Worm (Caenorhabditis elegans): ENCODE data around the gene C05C8.8.

The C05C8.8 gene

DNA sequence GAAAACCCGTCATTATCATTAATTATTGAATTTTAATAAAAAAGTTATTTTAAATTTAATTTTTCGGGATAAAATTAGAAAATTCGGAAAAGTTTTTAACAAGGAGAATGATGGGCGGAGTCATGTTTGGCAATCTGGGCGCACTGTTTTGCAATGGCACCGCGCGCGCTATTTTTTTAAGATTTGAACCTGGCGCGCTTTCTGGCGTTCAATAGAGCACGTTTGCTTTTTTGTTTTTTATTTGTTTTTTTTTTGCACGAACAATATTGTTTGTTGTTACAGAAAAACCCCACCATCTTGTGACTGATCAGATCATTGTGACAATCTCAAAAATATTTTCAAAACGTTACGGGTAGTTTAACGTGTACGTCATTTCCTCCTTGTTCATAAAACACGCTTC is 17.9 kb downstream of the C05C8.8 start, which contains the start of gene hyls-1 (continued):
- TF ChIP-seq ceh-28 (tag; optimal IDR thresholded peaks at IDR 0.05) (no peak), lin-15B (tag; optimal IDR thresholded peaks at IDR 0.05) (peak; percentile 54), nhr-48 (tag; optimal IDR thresholded peaks at IDR 0.05) (peak; percentile 40), hif-1 (tag; optimal IDR thresholded peaks at IDR 0.05) (peak in 1 of 2 experiments; percentile 84), Y48G9A.11 (GFP tag; IDR thresholded peaks at IDR 0.05) (no peak), lin-38 (GFP tag; IDR thresholded peaks at IDR 0.05) (peak; percentile 97), nhr-77 (tag; optimal IDR thresholded peaks at IDR 0.05) (peak; percentile 71), hlh-11 (tag; optimal IDR thresholded peaks at IDR 0.05) (peak; percentile 50), daf-16 (GFP tag; optimal IDR thresholded peaks at IDR 0.05) (peak in 1 of 2 experiments; percentile 89), daf-16 (tag; optimal IDR thresholded peaks at IDR 0.05) (peak; percentile 90), dve-1 (tag; optimal IDR thresholded peaks at IDR 0.05; ENCODE audit: insufficient read depth) (peak; percentile 88)

DNA sequence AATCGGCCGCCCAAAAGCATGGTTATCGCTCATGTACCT is 18.1 kb downstream of the C05C8.8 start, which contains the start of gene hpo-9:
Gene hpo-9, minus strand, starts transcription at position 37 of the 39 bp plus-strand sequence.
- no peak for TF ChIP-seq egl-27 (tag; optimal IDR thresholded peaks at IDR 0.05)
- TF ChIP-seq duxl-1 (tag; optimal IDR thresholded peaks at IDR 0.05; ENCODE audit: poor library complexity), result no peak
- no peak for TF ChIP-seq R02D3.7 (tag; optimal IDR thresholded peaks at IDR 0.05)
- TF ChIP-seq daf-16 (GFP tag; optimal IDR thresholded peaks at IDR 0.05), result no peak
- no peak for TF ChIP-seq daf-16 (tag; optimal IDR thresholded peaks at IDR 0.05)
- no peak for TF ChIP-seq T26A8.4 (GFP tag; IDR thresholded peaks at IDR 0.05)
- no peak for TF ChIP-seq hlh-30 (tag; optimal IDR thresholded peaks at IDR 0.05; ENCODE audit: insufficient read depth)
- no peak for TF ChIP-seq zfp-2 (tag; optimal IDR thresholded peaks at IDR 0.05)
- TF ChIP-seq hlh-11 (tag; optimal IDR thresholded peaks at IDR 0.05), result no peak

DNA sequence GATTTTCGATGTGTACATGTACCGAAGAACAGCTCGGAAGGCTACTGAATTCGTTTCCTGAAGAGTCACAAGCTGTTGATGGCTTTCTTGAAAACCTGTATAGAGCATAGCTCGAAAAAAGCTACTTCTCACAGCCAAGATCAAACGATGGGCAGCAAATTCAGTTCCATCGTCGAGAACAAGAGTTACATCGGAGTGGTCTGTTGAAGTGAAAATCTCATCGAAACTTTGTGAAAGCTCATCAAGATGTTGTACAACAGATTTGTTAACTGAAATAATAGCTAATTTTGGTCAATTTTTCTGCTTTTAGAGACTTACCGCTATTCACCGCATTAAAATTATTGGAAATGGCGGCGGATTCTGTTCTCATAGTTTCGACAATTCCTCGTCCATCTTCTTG is 18.3 kb downstream of the C05C8.8 start:
- no peak for TF ChIP-seq nhr-11 (tag; optimal IDR thresholded peaks at IDR 0.05)
- TF ChIP-seq Y5F2A.4 (GFP tag; optimal IDR thresholded peaks at IDR 0.05), result no peak
- TF ChIP-seq aha-1 (tag), result peak; percentile 54
- TF ChIP-seq zag-1 (tag; optimal IDR thresholded peaks at IDR 0.05), result no peak
- TF ChIP-seq lin-15B (tag; optimal IDR thresholded peaks at IDR 0.05), result no peak

DNA sequence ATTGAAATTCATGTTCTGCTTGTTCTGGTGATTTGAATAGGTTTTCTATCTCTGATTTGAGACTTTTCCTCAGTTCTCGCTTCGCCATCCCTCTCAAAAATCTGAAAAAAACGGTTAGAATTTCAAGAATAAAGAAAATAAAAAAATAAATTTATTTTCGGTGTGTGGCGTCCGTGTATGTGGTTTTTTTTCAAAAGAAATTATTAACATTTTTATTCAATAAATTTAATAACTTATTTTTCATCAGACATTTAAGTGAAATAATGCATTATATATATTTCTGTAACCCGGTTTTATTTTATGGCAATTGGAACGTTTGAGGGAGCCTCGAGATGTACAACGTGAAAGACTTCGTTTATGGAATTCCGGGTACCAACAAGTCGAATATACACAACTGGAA is 20.3 kb downstream of the C05C8.8 start, which contains the start of gene C05C8.5:
Gene C05C8.5, minus strand, starts transcription at position 101 of the 400 bp plus-strand sequence.
- TF ChIP-seq zfp-3 (GFP tag; conservative IDR thresholded peaks at IDR 0.05) (no peak), D1046.2 (GFP tag; IDR thresholded peaks at IDR 0.05) (no peak), lir-3 (tag; optimal IDR thresholded peaks at IDR 0.05) (no peak), ceh-28 (tag; optimal IDR thresholded peaks at IDR 0.05) (no peak), ZK546.5 (tag; optimal IDR thresholded peaks at IDR 0.05) (no peak), aha-1 (tag) (no peak), Y75B8A.6 (GFP tag; IDR thresholded peaks at IDR 0.05) (no peak)

DNA sequence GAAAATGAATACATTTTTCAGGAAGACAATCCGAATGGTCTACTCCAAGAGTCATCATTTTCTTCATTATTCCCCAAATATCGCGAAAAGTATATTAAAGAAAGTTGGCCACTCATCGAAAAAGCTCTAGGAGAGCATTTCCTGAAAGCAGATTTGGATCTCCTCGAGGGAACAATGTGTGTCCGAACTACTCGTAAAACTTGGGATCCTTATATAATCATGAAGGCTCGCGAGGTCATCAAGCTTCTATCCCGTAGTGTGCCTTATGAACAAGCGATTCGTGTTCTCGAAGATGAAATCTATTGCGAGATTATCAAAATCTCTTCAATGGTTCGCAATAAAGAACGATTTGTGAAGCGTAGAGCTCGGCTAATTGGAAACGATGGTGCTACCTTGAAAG is 23.5 kb downstream of the C05C8.8 start:
- TF ChIP-seq dve-1 (tag; optimal IDR thresholded peaks at IDR 0.05; ENCODE audit: insufficient read depth) (no peak), aha-1 (tag) (peak; percentile 95), unc-130 (GFP tag; optimal IDR thresholded peaks at IDR 0.05) (no peak), daf-16 (GFP tag; optimal IDR thresholded peaks at IDR 0.05) (no peak), daf-16 (tag; optimal IDR thresholded peaks at IDR 0.05) (no peak), ctbp-1 (GFP tag; IDR thresholded peaks at IDR 0.05) (no peak)

DNA sequence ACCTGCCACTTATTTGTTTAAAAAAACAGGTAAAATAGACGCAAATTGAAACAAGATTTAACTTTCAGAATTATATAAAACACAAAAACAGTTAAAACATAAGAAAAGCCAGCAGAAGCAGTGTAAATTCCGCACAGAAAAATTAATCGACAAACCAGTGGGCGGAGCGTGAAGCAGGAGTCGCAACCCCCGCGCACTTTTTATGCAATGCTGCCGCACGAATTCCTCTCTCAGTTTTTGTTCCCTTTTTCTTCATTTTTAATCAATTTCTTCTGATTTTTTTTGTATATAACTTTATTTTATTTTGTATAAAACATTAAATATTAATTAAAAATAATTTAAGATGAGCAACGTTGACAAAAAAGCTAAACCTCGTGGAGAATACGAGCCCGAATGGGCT is 24.1 kb downstream of the C05C8.8 start, which contains the start of the genes gei-6 and krr-1:
Gene gei-6, minus strand, starts transcription at position 2 of the 400 bp plus-strand sequence.
Gene krr-1, plus strand, starts transcription at position 344 of the 400 bp plus-strand sequence.
- TF ChIP-seq lir-3 (tag; optimal IDR thresholded peaks at IDR 0.05), result no peak
- TF ChIP-seq aha-1 (tag), result peak; percentile 30
- TF ChIP-seq rbr-2 (tag; optimal IDR thresholded peaks at IDR 0.05), result peak; percentile 25
- no peak for TF ChIP-seq ZK546.5 (tag; optimal IDR thresholded peaks at IDR 0.05)
- TF ChIP-seq nhr-11 (tag; optimal IDR thresholded peaks at IDR 0.05), result no peak
- no peak for TF ChIP-seq nhr-42 (GFP tag; IDR thresholded peaks at IDR 0.05)
- no peak for TF ChIP-seq F37D6.2 (tag; optimal IDR thresholded peaks at IDR 0.05)
- no peak for TF ChIP-seq nhr-10 (tag; optimal IDR thresholded peaks at IDR 0.05)
- TF ChIP-seq F49E8.2 (tag; optimal IDR thresholded peaks at IDR 0.05; ENCODE audit: borderline replicate concordance), result no peak
- TF ChIP-seq ceh-32 (tag; optimal IDR thresholded peaks at IDR 0.05; ENCODE audit: poor library complexity), result no peak
- no peak for TF ChIP-seq tag-97 (GFP tag; IDR thresholded peaks at IDR 0.05)
- TF ChIP-seq mes-2 (tag; optimal IDR thresholded peaks at IDR 0.05; ENCODE audit: poor library complexity, severe bottlenecking), result peak; percentile 85
- TF ChIP-seq snpc-4 (tag; optimal IDR thresholded peaks at IDR 0.05), result no peak
- TF ChIP-seq zip-11 (GFP tag; IDR thresholded peaks at IDR 0.05), result no peak
- no peak for TF ChIP-seq hif-1 (tag; optimal IDR thresholded peaks at IDR 0.05)
- no peak for TF ChIP-seq attf-4 (tag; optimal IDR thresholded peaks at IDR 0.05)
- no peak for TF ChIP-seq snpc-1.2 (GFP tag; IDR thresholded peaks at IDR 0.05)
- no peak for TF ChIP-seq cey-2 (tag; optimal IDR thresholded peaks at IDR 0.05; ENCODE audit: borderline replicate concordance, insufficient read depth)
- peak; percentile 62 for TF ChIP-seq mep-1 (tag; optimal IDR thresholded peaks at IDR 0.05)
- no peak for TF ChIP-seq php-3 (GFP tag; IDR thresholded peaks at IDR 0.05)
